Worm (Caenorhabditis elegans) whole organism, early embryonic: ENCODE data around the gene gfi-3.

Experiments
- ama-1 ChIP-seq: fragments of 150-350 bp; optimal IDR thresholded peaks from 2 replicates; lab custom pipeline; 2014
- ceh-13 ChIP-seq: fragments of 200-800 bp; sonication (Bioruptor generic); optimal IDR thresholded peaks from 2 replicates; lab custom pipeline; 2018; ENCODE audit warnings: mild to moderate bottlenecking, missing genetic modification characterization, missing compliant biosample characterization
- ets-7 ChIP-seq: sonication (generic microtip); optimal IDR thresholded peaks from 2 replicates; lab custom pipeline; 2016; ENCODE audit warnings: missing genotype, missing genetic modification characterization, missing compliant biosample characterization
- flt-1 ChIP-seq: fragments of 200-800 bp; sonication (Bioruptor generic); IDR thresholded peaks from 2 replicates; pipeline ENCODE4 v1.3.6; 2022; ENCODE audit warnings: missing genetic modification characterization, missing compliant biosample characterization
- hmg-4 ChIP-seq: fragments of 200-800 bp; sonication (Bioruptor generic); optimal IDR thresholded peaks from 2 replicates; lab custom pipeline; 2018; ENCODE audit warnings: mild to moderate bottlenecking, missing genetic modification characterization, missing compliant biosample characterization
- pes-1 ChIP-seq: fragments of 200-800 bp; sonication (Bioruptor generic); IDR thresholded peaks from 2 replicates; pipeline ENCODE4 v1.3.6; 2022; ENCODE audit warnings: missing genetic modification reagents, missing genetic modification characterization, missing compliant biosample characterization
- sea-1 ChIP-seq: fragments of 200-800 bp; sonication (Bioruptor generic); conservative IDR thresholded peaks from 2 replicates; pipeline ENCODE4 v1.3.6; 2022; ENCODE audit warnings: missing genetic modification characterization, missing compliant biosample characterization
- tbx-37 ChIP-seq: fragments of 200-800 bp; sonication (Bioruptor generic); conservative IDR thresholded peaks from 2 replicates; pipeline ENCODE4 v1.3.6; 2022; ENCODE audit warnings: missing genetic modification reagents, missing genetic modification characterization, missing compliant biosample characterization
- tra-4 ChIP-seq: sonication (generic microtip); optimal IDR thresholded peaks from 2 replicates; lab custom pipeline; 2017; ENCODE audit warnings: missing genetic modification characterization, missing compliant biosample characterization

- TF ChIP-seq ets-7 (no peak), ama-1 (lab: Kevin White, UChicago) (no peak), ceh-13 (GFP tag; lab: Kevin White, UChicago) (no peak), tbx-37 (GFP tag; lab: Robert Waterston, UW) (no peak), flt-1 (no peak), pes-1 (GFP tag; lab: Robert Waterston, UW) (no peak), sea-1 (GFP tag; lab: Robert Waterston, UW) (no peak), hmg-4 (GFP tag; lab: Kevin White, UChicago) (no peak), tra-4 (tag; lab: Kevin White, UChicago) (no peak)
Observed at ce11 chrX:14464513-14464912, 15.9 kb upstream of the gfi-3 start, which contains the start of gene M163.7.
